Worm (Caenorhabditis elegans) whole organism, mixed stage, embryonic: Measurements from ENCODE around the gene ZK1193.2.
A peak's percentile ranks its signal among the peaks of the same experiment; 100 is the strongest.

ENCODE experiments used
- M03D4.4 ChIP-seq: sonication (generic microtip); optimal IDR thresholded peaks from 2 replicates; lab custom pipeline; 2017; ENCODE audit warnings: mild to moderate bottlenecking, missing genetic modification characterization, missing compliant biosample characterization
- bed-3 ChIP-seq: fragments of 200-800 bp; sonication (Bioruptor generic); optimal IDR thresholded peaks from 3 replicates; lab custom pipeline; 2018; ENCODE audit warnings: mild to moderate bottlenecking, missing genetic modification characterization, moderate library complexity, missing compliant biosample characterization
- blmp-1 ChIP-seq: fragments of 150-350 bp; optimal IDR thresholded peaks from 2 replicates; lab custom pipeline; 2014; ENCODE audit warnings: missing biosample characterization, missing genetic modification characterization
- ceh-39 ChIP-seq: fragments of 150-350 bp; optimal IDR thresholded peaks from 2 replicates; lab custom pipeline; 2014; ENCODE audit warnings: missing biosample characterization, missing genetic modification characterization
- ceh-43 ChIP-seq: fragments of 200-800 bp; sonication (Bioruptor generic); optimal IDR thresholded peaks from 2 replicates; lab custom pipeline; 2018; ENCODE audit warnings: mild to moderate bottlenecking, missing genetic modification characterization, moderate library complexity, missing compliant biosample characterization
- ceh-83 ChIP-seq: fragments of 200-800 bp; sonication (Bioruptor generic); optimal IDR thresholded peaks from 2 replicates; lab custom pipeline; 2018; ENCODE audit warnings: mild to moderate bottlenecking, missing genetic modification characterization, missing compliant biosample characterization
- ces-1 ChIP-seq: fragments of 150-350 bp; optimal IDR thresholded peaks from 2 replicates; lab custom pipeline; 2014; ENCODE audit warnings: missing biosample characterization, missing genetic modification reagents, missing genetic modification characterization
- cnd-1 ChIP-seq: fragments of 200-800 bp; sonication (Bioruptor generic); optimal IDR thresholded peaks from 2 replicates; lab custom pipeline; 2018; ENCODE audit warnings: mild to moderate bottlenecking, missing genetic modification characterization, missing compliant biosample characterization
- drap-1 ChIP-seq: fragments of 200-800 bp; sonication (Bioruptor generic); optimal IDR thresholded peaks from 3 replicates; lab custom pipeline; 2018; ENCODE audit warnings: mild to moderate bottlenecking, missing genetic modification characterization, missing compliant biosample characterization
- elt-1 ChIP-seq: sonication (generic microtip); optimal IDR thresholded peaks from 2 replicates; lab custom pipeline; 2017; ENCODE audit warnings: missing genetic modification characterization, mild to moderate bottlenecking, missing compliant biosample characterization, antibody characterized with exemption, moderate library complexity, borderline replicate concordance; ENCODE audit not compliant: insufficient read depth
- elt-3 ChIP-seq: fragments of 150-350 bp; optimal IDR thresholded peaks from 2 replicates; lab custom pipeline; 2014; ENCODE audit warnings: missing biosample characterization, missing genetic modification characterization
- flh-1 ChIP-seq: fragments of 200-800 bp; sonication (Bioruptor generic); optimal IDR thresholded peaks from 2 replicates; lab custom pipeline; 2018; ENCODE audit warnings: mild to moderate bottlenecking, missing genetic modification characterization, moderate library complexity, missing compliant biosample characterization
- ham-2 ChIP-seq: fragments of 200-800 bp; sonication (Bioruptor generic); optimal IDR thresholded peaks from 2 replicates; lab custom pipeline; 2018; ENCODE audit warnings: mild to moderate bottlenecking, missing genetic modification characterization, missing compliant biosample characterization
- hlh-1 ChIP-seq: fragments of 150-350 bp; optimal IDR thresholded peaks from 2 replicates; lab custom pipeline; 2014; ENCODE audit warnings: missing biosample characterization, missing genetic modification reagents, missing genetic modification characterization
- lin-13 ChIP-seq: fragments of 150-350 bp; optimal IDR thresholded peaks from 2 replicates; lab custom pipeline; 2014; ENCODE audit warnings: missing biosample characterization, missing genetic modification characterization
- lsy-2 ChIP-seq: fragments of 150-350 bp; optimal IDR thresholded peaks from 2 replicates; lab custom pipeline; 2014; ENCODE audit warnings: missing biosample characterization, missing genetic modification characterization
- mab-5 ChIP-seq: fragments of 150-350 bp; optimal IDR thresholded peaks from 2 replicates; lab custom pipeline; 2014; ENCODE audit warnings: missing biosample characterization, missing genetic modification characterization
- mep-1 ChIP-seq: fragments of 150-350 bp; optimal IDR thresholded peaks from 2 replicates; lab custom pipeline; 2017; ENCODE audit warnings: missing biosample characterization, missing genetic modification reagents, missing genetic modification characterization, inconsistent platforms
- mls-2 ChIP-seq: sonication (generic microtip); optimal IDR thresholded peaks from 2 replicates; lab custom pipeline; 2016; ENCODE audit warnings: mild to moderate bottlenecking, missing genetic modification characterization, moderate library complexity, missing compliant biosample characterization
- nhr-12 ChIP-seq: fragments of 150-350 bp; optimal IDR thresholded peaks from 2 replicates; lab custom pipeline; 2014; ENCODE audit warnings: missing biosample characterization, missing genetic modification characterization
- nhr-2 ChIP-seq: fragments of 150-350 bp; optimal IDR thresholded peaks from 2 replicates; lab custom pipeline; 2014; ENCODE audit warnings: missing biosample characterization, missing genetic modification characterization
- nhr-237 ChIP-seq: fragments of 150-350 bp; optimal IDR thresholded peaks from 2 replicates; lab custom pipeline; 2014; ENCODE audit warnings: missing biosample characterization, missing genetic modification characterization
- nhr-28 ChIP-seq: fragments of 150-350 bp; optimal IDR thresholded peaks from 2 replicates; lab custom pipeline; 2014; ENCODE audit warnings: missing biosample characterization, missing genetic modification characterization
- nhr-76 ChIP-seq: sonication (generic microtip); optimal IDR thresholded peaks from 2 replicates; lab custom pipeline; 2017; ENCODE audit warnings: missing biosample characterization, missing genetic modification characterization
- pha-4 ChIP-seq: fragments of 150-350 bp; optimal IDR thresholded peaks from 2 replicates; lab custom pipeline; 2018; ENCODE audit warnings: missing biosample characterization, missing genetic modification reagents, missing genetic modification characterization
- sem-2 ChIP-seq: fragments of 200-800 bp; sonication (Bioruptor generic); optimal IDR thresholded peaks from 2 replicates; lab custom pipeline; 2018; ENCODE audit warnings: mild to moderate bottlenecking, missing genetic modification characterization, missing compliant biosample characterization
- sptf-1 ChIP-seq: sonication (generic microtip); optimal IDR thresholded peaks from 2 replicates; lab custom pipeline; 2017; ENCODE audit warnings: mild to moderate bottlenecking, missing genetic modification characterization, moderate library complexity, missing compliant biosample characterization
- tbx-8 ChIP-seq: fragments of 200-800 bp; sonication (Bioruptor generic); optimal IDR thresholded peaks from 2 replicates; lab custom pipeline; 2018; ENCODE audit warnings: mild to moderate bottlenecking, missing genetic modification characterization, moderate library complexity, missing compliant biosample characterization
- unc-120 ChIP-seq: sonication (generic microtip); optimal IDR thresholded peaks from 2 replicates; lab custom pipeline; 2017; ENCODE audit warnings: missing genetic modification characterization, missing compliant biosample characterization; ENCODE audit not compliant: poor library complexity, severe bottlenecking
- unc-39 ChIP-seq: fragments of 150-350 bp; optimal IDR thresholded peaks from 2 replicates; lab custom pipeline; 2014; ENCODE audit warnings: missing biosample characterization, missing genetic modification characterization
- unc-62 ChIP-seq: fragments of 150-350 bp; optimal IDR thresholded peaks from 2 replicates; lab custom pipeline; 2014; ENCODE audit warnings: missing biosample characterization, missing genetic modification reagents, missing genetic modification characterization
- zip-8 ChIP-seq: fragments of 150-350 bp; optimal IDR thresholded peaks from 2 replicates; lab custom pipeline; 2014; ENCODE audit warnings: missing biosample characterization, missing genetic modification characterization
- ztf-11 ChIP-seq: fragments of 150-350 bp; optimal IDR thresholded peaks from 2 replicates; lab custom pipeline; 2014; ENCODE audit warnings: missing biosample characterization, missing genetic modification characterization

ZK1193.2 gene

ce11 chrX:390469-390868, 35.0 kb downstream of the ZK1193.2 start, which contains the start of gene R04A9.9:
R04A9.9 (minus strand) TSS chrX:390569.
- no peak for TF ChIP-seq zip-8 (tag; lab: Kevin White, UChicago)
- TF ChIP-seq M03D4.4, result no peak
- no peak for TF ChIP-seq nhr-2 (tag; lab: Kevin White, UChicago)
- no peak for TF ChIP-seq unc-120 (tag; lab: Kevin White, UChicago)
- TF ChIP-seq ham-2, result no peak
- TF ChIP-seq ztf-11 (tag; lab: Kevin White, UChicago), result no peak
- TF ChIP-seq elt-3 (tag; lab: Kevin White, UChicago), result no peak
- no peak for TF ChIP-seq elt-1
- TF ChIP-seq mls-2 (tag; lab: Kevin White, UChicago), result no peak
- no peak for TF ChIP-seq blmp-1 (tag; lab: Kevin White, UChicago)
- TF ChIP-seq unc-39 (tag; lab: Kevin White, UChicago), result no peak
- no peak for TF ChIP-seq lsy-2 (tag; lab: Kevin White, UChicago)
- no peak for TF ChIP-seq nhr-12

ce11 chrX:389566-389965, 35.9 kb downstream of the ZK1193.2 start:
- TF ChIP-seq unc-62 (GFP tag; lab: Kevin White, UChicago) (no peak), unc-120 (tag; lab: Kevin White, UChicago) (no peak), ham-2 (no peak), blmp-1 (tag; lab: Kevin White, UChicago) (no peak), sem-2 (GFP tag; lab: Kevin White, UChicago) (no peak), mab-5 (no peak)

- no peak for TF ChIP-seq cnd-1
- TF ChIP-seq ces-1 (GFP tag; lab: Kevin White, UChicago), result peak; percentile 44
Observed at ce11 chrX:388728-389127, 36.7 kb downstream of the ZK1193.2 start, which contains the start of gene ceh-93. ceh-93 (minus strand) TSS chrX:388797.

ce11 chrX:382692-383091, 42.7 kb downstream of the ZK1193.2 start, which contains the start of gene ife-2:
ife-2 (minus strand) TSS chrX:382709.
- TF ChIP-seq elt-1, result no peak
- TF ChIP-seq unc-39 (tag; lab: Kevin White, UChicago), result no peak
- peak; percentile 81 for TF ChIP-seq mep-1 (tag; lab: Kevin White, UChicago)
- TF ChIP-seq unc-120 (tag; lab: Kevin White, UChicago), result peak; percentile 55
- TF ChIP-seq nhr-237 (tag; lab: Kevin White, UChicago), result peak; percentile 20
- TF ChIP-seq tbx-8 (GFP tag; lab: Kevin White, UChicago), result peak; percentile 2
- TF ChIP-seq ham-2, result no peak
- TF ChIP-seq elt-3 (tag; lab: Kevin White, UChicago), result no peak
- peak; percentile 31 for TF ChIP-seq hlh-1 (tag; lab: Kevin White, UChicago)
- peak; percentile 87 for TF ChIP-seq ceh-39 (tag; lab: Kevin White, UChicago)
- TF ChIP-seq ces-1 (GFP tag; lab: Kevin White, UChicago), result peak; percentile 6
- no peak for TF ChIP-seq drap-1 (GFP tag; lab: Kevin White, UChicago)
- TF ChIP-seq nhr-28, result no peak
- no peak for TF ChIP-seq sem-2 (GFP tag; lab: Kevin White, UChicago)
- TF ChIP-seq ceh-83 (GFP tag; lab: Kevin White, UChicago), result no peak
- TF ChIP-seq unc-62 (GFP tag; lab: Kevin White, UChicago), result peak; percentile 27
- TF ChIP-seq mab-5, result no peak
- TF ChIP-seq cnd-1, result no peak
- TF ChIP-seq flh-1 (GFP tag; lab: Kevin White, UChicago), result no peak
- no peak for TF ChIP-seq ceh-43 (GFP tag; lab: Kevin White, UChicago)
- no peak for TF ChIP-seq blmp-1 (tag; lab: Kevin White, UChicago)
- no peak for TF ChIP-seq mls-2 (tag; lab: Kevin White, UChicago)
- TF ChIP-seq sptf-1, result no peak
- peak; percentile 49 for TF ChIP-seq lsy-2 (tag; lab: Kevin White, UChicago)
- TF ChIP-seq bed-3 (GFP tag; lab: Kevin White, UChicago), result no peak
- peak; percentile 14 for TF ChIP-seq pha-4 (tag; lab: Kevin White, UChicago)
- peak; percentile 45 for TF ChIP-seq lin-13 (tag; lab: Kevin White, UChicago)
- TF ChIP-seq ztf-11 (tag; lab: Kevin White, UChicago), result no peak

- TF ChIP-seq ham-2 (no peak), sem-2 (GFP tag; lab: Kevin White, UChicago) (no peak), nhr-76 (tag; lab: Kevin White, UChicago) (no peak), nhr-28 (no peak), sptf-1 (no peak), unc-39 (tag; lab: Kevin White, UChicago) (no peak), nhr-2 (tag; lab: Kevin White, UChicago) (no peak), ceh-83 (GFP tag; lab: Kevin White, UChicago) (no peak), lin-13 (tag; lab: Kevin White, UChicago) (no peak), elt-1 (no peak)
Observed at ce11 chrX:381029-381428, 44.4 kb downstream of the ZK1193.2 start.
